Fruit fly (Drosophila melanogaster) whole organism, wandering third instar larva: Measurements from ENCODE around the gene CG34291.
A peak's percentile ranks its signal among the peaks of the same experiment; 100 is the strongest.

Experiments
- Abd-B ChIP-seq: fragments of >200 bp; optimal IDR thresholded peaks from 2 replicates; lab custom pipeline; 2017; ENCODE audit warnings: missing biosample characterization, missing genetic modification characterization
- CG32264 ChIP-seq: fragments of 200-800 bp; sonication (Bioruptor generic); optimal IDR thresholded peaks from 2 replicates; lab custom pipeline; 2016; ENCODE audit warnings: missing biosample characterization, missing genetic modification characterization
- CG9705 ChIP-seq: fragments of 200-800 bp; sonication (Bioruptor generic); optimal IDR thresholded peaks from 2 replicates; lab custom pipeline; 2018; ENCODE audit warnings: missing biosample characterization, mild to moderate bottlenecking, missing genetic modification characterization
- CrebA ChIP-seq: fragments of 200-800 bp; sonication (Bioruptor generic); optimal IDR thresholded peaks from 2 replicates; lab custom pipeline; 2016; ENCODE audit warnings: missing biosample characterization, mild to moderate bottlenecking, missing genetic modification characterization, borderline replicate concordance
- Dif ChIP-seq: fragments of 200-275, 200-300 bp; sonication (Bioruptor generic); optimal IDR thresholded peaks from 2 replicates; lab custom pipeline; 2018; ENCODE audit warnings: missing biosample characterization, missing genetic modification characterization; ENCODE audit not compliant: partially characterized antibody
- GATAd ChIP-seq: sonication (Bioruptor generic); optimal IDR thresholded peaks from 2 replicates; lab custom pipeline; 2016; ENCODE audit warnings: missing biosample characterization, missing genetic modification characterization
- HLH106 ChIP-seq: fragments of 200-800 bp; optimal IDR thresholded peaks from 3 replicates; lab custom pipeline; 2019; ENCODE audit warnings: missing biosample characterization, mild to moderate bottlenecking, missing genetic modification characterization, moderate library complexity
- Hnf4 ChIP-seq: fragments of 200-800 bp; sonication (Bioruptor generic); optimal IDR thresholded peaks from 2 replicates; lab custom pipeline; 2016; ENCODE audit warnings: missing biosample characterization, mild to moderate bottlenecking, missing genetic modification characterization
- Hr78 ChIP-seq: fragments of >200 bp; optimal IDR thresholded peaks from 2 replicates; lab custom pipeline; 2017; ENCODE audit warnings: missing biosample characterization, missing genetic modification characterization
- Myc ChIP-seq: fragments of >200 bp; optimal IDR thresholded peaks from 2 replicates; lab custom pipeline; 2017
- N ChIP-seq: fragments of >200 bp; optimal IDR thresholded peaks from 2 replicates; lab custom pipeline; 2018; ENCODE audit warnings: missing biosample characterization, missing external identifiers, missing genetic modification characterization
- OdsH ChIP-seq: fragments of 200-800 bp; sonication (Bioruptor generic); optimal IDR thresholded peaks from 2 replicates; lab custom pipeline; 2016; ENCODE audit warnings: missing biosample characterization, mild to moderate bottlenecking, missing genetic modification characterization
- Rel ChIP-seq, 2 experiments: fragments of 200-800 bp; sonication (Bioruptor generic) in 1 of 2; optimal IDR thresholded peaks; 2 replicates in 1 of 2; 3 replicates in 1 of 2; lab custom pipeline; 2016 to 2019; ENCODE audit warnings: mild to moderate bottlenecking in 2 of 2, missing biosample characterization in 2 of 2, missing genetic modification characterization in 2 of 2, moderate library complexity in 1 of 2
- Sp1 ChIP-seq: fragments of 200-800 bp; sonication (Bioruptor generic); optimal IDR thresholded peaks from 3 replicates; lab custom pipeline; 2019; ENCODE audit warnings: missing biosample characterization, mild to moderate bottlenecking, missing genetic modification characterization, moderate library complexity
- Vsx2 ChIP-seq: fragments of 200-300, 225-300 bp; sonication (Bioruptor generic); optimal IDR thresholded peaks from 2 replicates; lab custom pipeline; 2018; ENCODE audit warnings: missing biosample characterization, missing genetic modification characterization; ENCODE audit not compliant: partially characterized antibody
- brk ChIP-seq: fragments of 200-800 bp; sonication (Bioruptor generic); optimal IDR thresholded peaks from 2 replicates; lab custom pipeline; 2016; ENCODE audit warnings: missing biosample characterization, mild to moderate bottlenecking, missing genetic modification characterization
- dl ChIP-seq, 2 experiments: fragments of 175-275, 200-275 bp in 1 of 2; fragments of 200-275 bp in 1 of 2; sonication (Bioruptor generic); optimal IDR thresholded peaks; lab custom pipeline; 2018; ENCODE audit warnings: mild to moderate bottlenecking in 2 of 2, missing biosample characterization in 2 of 2, missing genetic modification characterization in 2 of 2, moderate library complexity in 2 of 2; ENCODE audit not compliant: partially characterized antibody in 2 of 2, insufficient read depth in 1 of 2
- dmrt93B ChIP-seq: fragments of 200-800 bp; sonication (Bioruptor generic); optimal IDR thresholded peaks from 2 replicates; lab custom pipeline; 2018; ENCODE audit warnings: missing biosample characterization, mild to moderate bottlenecking, missing genetic modification characterization
- dsf ChIP-seq: sonication (Bioruptor generic); optimal IDR thresholded peaks from 2 replicates; lab custom pipeline; 2016; ENCODE audit warnings: missing biosample characterization, missing genetic modification characterization, borderline replicate concordance
- ey ChIP-seq: fragments of 200-800 bp; sonication (Bioruptor generic); optimal IDR thresholded peaks from 2 replicates; lab custom pipeline; 2016; ENCODE audit warnings: missing biosample characterization, missing genetic modification characterization
- foxo ChIP-seq, 2 experiments: fragments of 200-800 bp; sonication (Bioruptor generic); optimal IDR thresholded peaks; 2 replicates in 1 of 2; 3 replicates in 1 of 2; lab custom pipeline; 2016 to 2017; ENCODE audit warnings: missing biosample characterization in 2 of 2, missing genetic modification characterization in 2 of 2
- fru ChIP-seq: fragments of 200-800 bp; sonication (Bioruptor generic); optimal IDR thresholded peaks from 3 replicates; lab custom pipeline; 2016; ENCODE audit warnings: missing biosample characterization, mild to moderate bottlenecking, missing genetic modification characterization
- h ChIP-seq: fragments of 200-800 bp; sonication (Bioruptor generic); optimal IDR thresholded peaks from 3 replicates; lab custom pipeline; 2016; ENCODE audit warnings: missing biosample characterization, mild to moderate bottlenecking, missing genetic modification characterization
- jim ChIP-seq: fragments of 175-275, 200-325 bp; sonication (Bioruptor generic); optimal IDR thresholded peaks from 2 replicates; lab custom pipeline; 2016; ENCODE audit warnings: missing biosample characterization, mild to moderate bottlenecking, missing genetic modification characterization
- lola ChIP-seq: fragments of >200 bp; optimal IDR thresholded peaks from 2 replicates; lab custom pipeline; 2017; ENCODE audit warnings: missing biosample characterization, missing genetic modification characterization
- pan ChIP-seq: fragments of >200 bp; optimal IDR thresholded peaks from 2 replicates; lab custom pipeline; 2017
- psq ChIP-seq: fragments of 200-800 bp; sonication (Bioruptor generic); optimal IDR thresholded peaks from 3 replicates; lab custom pipeline; 2017; ENCODE audit warnings: missing biosample characterization, mild to moderate bottlenecking, missing genetic modification characterization, moderate library complexity
- rgr ChIP-seq: fragments of 200-800 bp; sonication (Bioruptor generic); optimal IDR thresholded peaks from 3 replicates; lab custom pipeline; 2016; ENCODE audit warnings: missing biosample characterization, mild to moderate bottlenecking, missing genetic modification characterization
- sage ChIP-seq: fragments of 200-800 bp; sonication (Bioruptor generic); optimal IDR thresholded peaks from 2 replicates; lab custom pipeline; 2016; ENCODE audit warnings: missing biosample characterization, mild to moderate bottlenecking, missing genetic modification characterization
- sv ChIP-seq: fragments of 200-800 bp; sonication (Bioruptor generic); optimal IDR thresholded peaks from 3 replicates; lab custom pipeline; 2016; ENCODE audit warnings: missing biosample characterization, missing genetic modification characterization
- tai ChIP-seq: sonication (Bioruptor generic); optimal IDR thresholded peaks from 2 replicates; lab custom pipeline; 2016; ENCODE audit warnings: missing biosample characterization, missing genetic modification characterization
- usp ChIP-seq: fragments of >200 bp; optimal IDR thresholded peaks from 2 replicates; lab custom pipeline; 2017; ENCODE audit warnings: missing biosample characterization, missing genetic modification characterization
- woc ChIP-seq: sonication (Bioruptor generic); optimal IDR thresholded peaks from 2 replicates; lab custom pipeline; 2016; ENCODE audit warnings: missing biosample characterization, mild to moderate bottlenecking, missing genetic modification characterization

The CG34291 gene

DNA sequence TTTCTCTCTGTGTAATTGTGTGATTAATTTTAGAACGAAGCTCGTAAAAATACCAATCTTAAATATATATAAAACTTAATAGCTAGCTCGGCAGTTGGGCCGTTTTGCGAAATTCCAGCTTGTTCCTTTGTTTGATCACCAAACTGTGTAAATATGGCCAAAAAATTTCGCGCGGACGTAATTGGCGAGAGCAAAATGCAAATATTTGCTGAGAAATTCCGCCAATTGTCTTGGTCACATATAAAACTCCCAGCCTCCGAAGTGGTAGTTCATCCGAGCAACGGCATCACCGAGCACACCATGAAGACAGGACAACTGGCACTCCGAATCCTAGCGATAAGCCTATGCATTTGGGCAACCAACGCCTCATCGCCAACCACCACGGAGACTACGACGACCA is 31.0 kb upstream of the CG34291 start, which contains the start of gene CG14237:
TSS of gene CG14237 (plus strand) at position 301 of the 400 bp plus-strand sequence.
- TF ChIP-seq rgr (no peak), jim (GFP tag; lab: Kevin White, UChicago) (no peak), Rel (GFP tag; optimal IDR thresholded peaks at IDR 0.05; lab: Kevin White, UChicago) (no peak), Rel (tag; optimal IDR thresholded peaks at IDR 0.05; lab: Kevin White, UChicago) (no peak), Sp1 (GFP tag; lab: Kevin White, UChicago) (no peak)

dm6 chr3R:26455838-26456237 is 30.3 kb upstream of the CG34291 start, which contains the start of gene Pdf:
TSS of gene Pdf (minus strand) at chr3R:26456141.
- TF ChIP-seq dl (GFP tag; optimal IDR thresholded peaks at IDR 0.05; lab: Kevin White, UChicago; ENCODE audit: insufficient read depth in 1 of 2, partially characterized antibody in 2 of 2) (no peak), CG9705 (GFP tag; lab: Kevin White, UChicago) (no peak), dsf (GFP tag; lab: Kevin White, UChicago) (no peak), ey (GFP tag; lab: Kevin White, UChicago) (no peak), N (GFP tag; lab: Kevin White, UChicago) (no peak), Abd-B (no peak), sage (no peak), fru (GFP tag; lab: Kevin White, UChicago) (no peak), jim (GFP tag; lab: Kevin White, UChicago) (no peak), Rel (GFP tag; optimal IDR thresholded peaks at IDR 0.05; lab: Kevin White, UChicago) (no peak), Rel (tag; optimal IDR thresholded peaks at IDR 0.05; lab: Kevin White, UChicago) (no peak), lola (GFP tag; lab: Kevin White, UChicago) (no peak), foxo (GFP tag; optimal IDR thresholded peaks at IDR 0.05; lab: Kevin White, UChicago) (no peak), h (GFP tag; lab: Kevin White, UChicago) (no peak)

DNA sequence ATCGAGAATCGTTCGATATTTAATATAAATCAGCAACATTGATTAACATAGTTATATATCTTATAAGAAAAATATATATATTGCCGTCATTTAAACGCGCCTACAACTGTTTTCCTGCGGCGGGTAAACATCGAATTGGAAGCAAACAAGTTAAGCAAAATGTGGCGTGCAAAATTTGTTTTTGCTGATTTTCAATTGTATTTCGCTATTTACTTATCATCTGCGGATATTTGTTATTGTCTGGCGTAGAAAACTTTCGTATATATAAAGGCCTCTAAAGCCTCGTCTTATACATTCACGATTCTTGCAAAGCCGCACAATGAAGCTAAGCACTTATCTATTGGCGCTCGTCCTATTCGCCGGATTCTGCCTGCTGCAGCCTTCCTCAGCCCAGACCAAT is 28.9 kb upstream of the CG34291 start, which contains the start of gene CG43117:
TSS of gene CG43117 (plus strand) at position 301 of the 400 bp plus-strand sequence.
- TF ChIP-seq pan (lab: Kevin White, UChicago) (no peak), Abd-B (no peak), foxo (GFP tag; optimal IDR thresholded peaks at IDR 0.05; lab: Kevin White, UChicago) (no peak), ey (GFP tag; lab: Kevin White, UChicago) (no peak), Vsx2 (GFP tag; lab: Kevin White, UChicago) (no peak), sage (no peak), sv (GFP tag; lab: Kevin White, UChicago) (no peak), Hr78 (GFP tag; lab: Kevin White, UChicago) (no peak), GATAd (GFP tag; lab: Kevin White, UChicago) (no peak), psq (GFP tag; lab: Kevin White, UChicago) (no peak), Sp1 (GFP tag; lab: Kevin White, UChicago) (no peak), OdsH (GFP tag; lab: Kevin White, UChicago) (no peak), CG9705 (GFP tag; lab: Kevin White, UChicago) (no peak), CrebA (GFP tag; lab: Kevin White, UChicago) (no peak), woc (GFP tag; lab: Kevin White, UChicago) (no peak), CG32264 (GFP tag; lab: Kevin White, UChicago) (no peak), jim (GFP tag; lab: Kevin White, UChicago) (no peak), Hnf4 (no peak), brk (GFP tag; lab: Kevin White, UChicago) (no peak)

DNA sequence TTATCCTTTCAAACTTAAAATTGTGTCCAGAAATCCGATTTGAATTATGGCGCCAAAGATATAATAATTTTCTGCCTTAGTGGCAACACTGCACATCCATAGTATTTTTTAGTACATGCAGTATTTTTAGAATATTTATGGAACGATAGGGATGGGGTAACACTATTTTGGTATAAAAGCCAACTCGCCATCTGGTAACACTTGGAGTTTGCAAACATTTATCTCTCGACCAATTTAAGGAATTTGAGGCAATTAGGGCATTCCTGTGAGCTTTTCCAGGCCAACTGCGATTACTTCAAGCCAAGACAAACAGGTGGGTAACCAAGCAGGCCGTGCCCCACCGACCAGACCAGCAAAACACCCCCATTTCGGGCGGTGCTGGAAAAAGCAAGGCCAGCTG is 26.8 kb upstream of the CG34291 start, which contains the start of gene CG5447:
TSS of gene CG5447 (plus strand) at position 190 of the 400 bp plus-strand sequence.
- TF ChIP-seq Rel (GFP tag; optimal IDR thresholded peaks at IDR 0.05; lab: Kevin White, UChicago) (no peak), Rel (tag; optimal IDR thresholded peaks at IDR 0.05; lab: Kevin White, UChicago) (no peak), Myc (lab: Kevin White, UChicago) (peak; percentile 10), sv (GFP tag; lab: Kevin White, UChicago) (no peak), dmrt93B (GFP tag; lab: Kevin White, UChicago) (no peak)

- TF ChIP-seq sage (no peak), ey (GFP tag; lab: Kevin White, UChicago) (no peak), HLH106 (no peak), CG32264 (GFP tag; lab: Kevin White, UChicago) (no peak), tai (GFP tag; lab: Kevin White, UChicago) (no peak), brk (GFP tag; lab: Kevin White, UChicago) (no peak), OdsH (GFP tag; lab: Kevin White, UChicago) (no peak), Dif (GFP tag; lab: Kevin White, UChicago) (no peak), usp (GFP tag; lab: Kevin White, UChicago) (no peak), dsf (GFP tag; lab: Kevin White, UChicago) (no peak), Vsx2 (GFP tag; lab: Kevin White, UChicago) (no peak)
Observed at dm6 chr3R:26450371-26450770, 24.8 kb upstream of the CG34291 start, which contains the start of gene Hex-t2. TSS of gene Hex-t2 (plus strand) at chr3R:26450671.
